Fruit fly (Drosophila melanogaster): ENCODE data around the gene GCS1.

DNA sequence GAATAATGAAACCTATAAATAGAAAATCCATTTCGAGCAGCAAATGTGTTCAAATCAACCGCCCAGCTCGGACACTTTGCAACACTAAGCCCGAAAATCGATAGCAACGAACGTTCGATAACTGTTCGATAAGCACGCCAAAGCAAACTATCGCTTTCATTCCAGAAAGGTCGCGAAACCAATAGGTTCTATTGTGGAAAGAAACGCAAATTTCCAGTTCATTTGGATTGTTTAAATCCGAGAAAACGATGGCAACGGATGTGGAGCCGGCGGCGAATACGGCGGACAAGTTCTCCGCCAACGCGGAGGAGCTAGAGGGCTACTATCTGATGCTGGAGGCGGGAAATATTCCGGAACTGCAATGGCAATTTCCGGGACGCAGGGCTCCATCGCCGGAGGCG is 11.3 kb upstream of the GCS1 start, which contains the start of gene Pa1:
- TF ChIP-seq CG8478 (optimal IDR thresholded peaks at IDR 0.05) = no peak
- no peak for TF ChIP-seq pan (optimal IDR thresholded peaks at IDR 0.05)
- TF ChIP-seq psq (optimal IDR thresholded peaks at IDR 0.05) = no peak
- no peak for TF ChIP-seq usp (GFP tag; optimal IDR thresholded peaks at IDR 0.05)
- TF ChIP-seq Dll (optimal IDR thresholded peaks at IDR 0.05) = no peak
- no peak for TF ChIP-seq EcR (GFP tag; optimal IDR thresholded peaks at IDR 0.05)

All from whole organism.